Fruit fly (Drosophila melanogaster): ENCODE results near the gene CadN2.
A peak's percentile ranks its signal among the peaks of the same experiment; 100 is the strongest.

Gene CadN2

dm6 chr2L:17784641-17785040, 90.4 kb downstream of the CadN2 start (continued):
- TF ChIP-seq Deaf1 (tag; optimal IDR thresholded peaks at IDR 0.05) (no peak), Stat92E (GFP tag; optimal IDR thresholded peaks at IDR 0.05) (no peak), CG11085 (GFP tag; IDR thresholded peaks at IDR 0.05) (no peak), CHES-1-like (GFP tag; optimal IDR thresholded peaks at IDR 0.05) (no peak), stc (GFP tag; IDR thresholded peaks at IDR 0.05) (no peak), ash1 (GFP tag; optimal IDR thresholded peaks at IDR 0.05) (no peak), CG8388 (GFP tag; optimal IDR thresholded peaks at IDR 0.05) (no peak), BEAF-32 (GFP tag; optimal IDR thresholded peaks at IDR 0.05) (peak; percentile 5), CG1792 (GFP tag; optimal IDR thresholded peaks at IDR 0.05) (no peak), Jarid2 (GFP tag; optimal IDR thresholded peaks at IDR 0.05) (no peak), zfh1 (GFP tag; IDR thresholded peaks at IDR 0.05) (no peak), CG32532 (GFP tag; IDR thresholded peaks at IDR 0.05) (peak; percentile 5; the same call in 1 of the 2 replicates), ken (GFP tag; IDR thresholded peaks at IDR 0.05) (no peak), CG14860 (GFP tag; IDR thresholded peaks at IDR 0.05; ENCODE audit: partially characterized antibody) (no peak), ab (GFP tag; optimal IDR thresholded peaks at IDR 0.05) (no peak), CG7963 (GFP tag; IDR thresholded peaks at IDR 0.05; ENCODE audit: partially characterized antibody) (no peak), tll (GFP tag; optimal IDR thresholded peaks at IDR 0.05) (no peak), Ets97D (GFP tag; optimal IDR thresholded peaks at IDR 0.05) (peak; percentile 53), danr (GFP tag; IDR thresholded peaks at IDR 0.05) (no peak), tio (GFP tag; optimal IDR thresholded peaks at IDR 0.05) (no peak), Dad (GFP tag; optimal IDR thresholded peaks at IDR 0.05) (no peak), oc (tag; optimal IDR thresholded peaks at IDR 0.05) (no peak), prd (optimal IDR thresholded peaks at IDR 0.05) (peak in 1 of 2 experiments; percentile 68), prd (GFP tag; IDR thresholded peaks at IDR 0.05) (no peak; the same call in 2 of the 3 replicates), her (GFP tag; optimal IDR thresholded peaks at IDR 0.05) (no peak), cg (GFP tag; optimal IDR thresholded peaks at IDR 0.05) (no peak), Fer2 (tag; optimal IDR thresholded peaks at IDR 0.05) (no peak), Usf (GFP tag; optimal IDR thresholded peaks at IDR 0.05) (no peak), odd (GFP tag; optimal IDR thresholded peaks at IDR 0.05) (no peak), btn (GFP tag; optimal IDR thresholded peaks at IDR 0.05) (no peak), CG13775 (GFP tag; optimal IDR thresholded peaks at IDR 0.05) (no peak), Doc3 (GFP tag; IDR thresholded peaks at IDR 0.05; ENCODE audit: partially characterized antibody) (no peak), Dfd (GFP tag; optimal IDR thresholded peaks at IDR 0.05) (no peak), CG31388 (GFP tag; optimal IDR thresholded peaks at IDR 0.05) (no peak), Spps (tag; optimal IDR thresholded peaks at IDR 0.05) (no peak), maf-S (GFP tag; optimal IDR thresholded peaks at IDR 0.05) (no peak), Drgx (GFP tag; IDR thresholded peaks at IDR 0.05) (no peak), CG30431 (GFP tag; optimal IDR thresholded peaks at IDR 0.05) (no peak), pb (GFP tag; optimal IDR thresholded peaks at IDR 0.05) (no peak), CG12071 (GFP tag; optimal IDR thresholded peaks at IDR 0.05) (no peak), Sox102F (GFP tag; optimal IDR thresholded peaks at IDR 0.05) (peak; percentile 13), sr (GFP tag; IDR thresholded peaks at IDR 0.05) (no peak), gsb (GFP tag; IDR thresholded peaks at IDR 0.05) (no peak), CG2199 (GFP tag; IDR thresholded peaks at IDR 0.05) (peak; percentile 86; the same call in 2 of the 3 replicates), tin (GFP tag; optimal IDR thresholded peaks at IDR 0.05) (peak; percentile 25), ssp (GFP tag; IDR thresholded peaks at IDR 0.05) (no peak), emc (GFP tag; optimal IDR thresholded peaks at IDR 0.05) (no peak), PHDP (tag; optimal IDR thresholded peaks at IDR 0.05) (no peak), CG5180 (GFP tag; optimal IDR thresholded peaks at IDR 0.05) (no peak), Vsx1 (GFP tag; optimal IDR thresholded peaks at IDR 0.05) (no peak), CG15479 (GFP tag; optimal IDR thresholded peaks at IDR 0.05) (no peak), trh (GFP tag; optimal IDR thresholded peaks at IDR 0.05) (no peak)

Data from whole organism, embryonic.